Fruit fly (Drosophila melanogaster) S2 (cell line): ENCODE measurements around the gene CG14285.

Source experiments
- CG8478 ChIP-seq: fragments of >200 bp; optimal IDR thresholded peaks from 2 replicates; lab custom pipeline; 2018
- CTCF ChIP-seq, 2 experiments: fragments of >200 bp; optimal IDR thresholded peaks; 2 replicates each; lab custom pipeline; 2018

dm6 chr3R:19031210-19031609, 6.3 kb downstream of the CG14285 start, which contains the start of the genes Prp18 and CG6013:
- TF ChIP-seq CG8478 (lab: Kevin White, UChicago) (no peak), CTCF (optimal IDR thresholded peaks at IDR 0.05; lab: Kevin White, UChicago) (no peak)
